Worm (Caenorhabditis elegans): Measurements from ENCODE around the gene phat-3.

The phat-3 gene

DNA sequence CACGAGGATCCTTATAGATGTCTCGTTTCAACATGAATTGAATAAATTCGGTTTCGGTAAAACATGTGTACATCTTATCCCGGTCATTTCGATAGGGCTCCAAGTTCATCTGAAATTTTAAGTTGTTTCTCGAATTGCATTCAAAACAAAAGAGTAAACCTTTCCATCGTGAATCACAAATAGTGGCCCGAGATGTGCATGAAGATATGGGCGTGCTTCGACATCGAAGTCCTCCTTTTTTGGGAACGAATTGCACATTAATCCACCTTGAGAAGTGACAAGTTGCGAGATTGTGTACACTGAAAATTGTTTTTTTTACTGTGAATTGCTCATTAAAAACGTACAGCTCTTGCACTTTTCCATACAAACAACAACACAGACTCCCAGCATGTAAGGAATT, 12.5 kb downstream of the phat-3 start:
- TF ChIP-seq ama-1 (optimal IDR thresholded peaks at IDR 0.05) (no peak), flt-1 (GFP tag; IDR thresholded peaks at IDR 0.05) (no peak), B0310.2 (tag; optimal IDR thresholded peaks at IDR 0.05) (no peak), F13C5.2 (tag; optimal IDR thresholded peaks at IDR 0.05) (no peak), hnd-1 (tag; optimal IDR thresholded peaks at IDR 0.05) (no peak), hmbx-1 (tag; optimal IDR thresholded peaks at IDR 0.05) (no peak)

DNA sequence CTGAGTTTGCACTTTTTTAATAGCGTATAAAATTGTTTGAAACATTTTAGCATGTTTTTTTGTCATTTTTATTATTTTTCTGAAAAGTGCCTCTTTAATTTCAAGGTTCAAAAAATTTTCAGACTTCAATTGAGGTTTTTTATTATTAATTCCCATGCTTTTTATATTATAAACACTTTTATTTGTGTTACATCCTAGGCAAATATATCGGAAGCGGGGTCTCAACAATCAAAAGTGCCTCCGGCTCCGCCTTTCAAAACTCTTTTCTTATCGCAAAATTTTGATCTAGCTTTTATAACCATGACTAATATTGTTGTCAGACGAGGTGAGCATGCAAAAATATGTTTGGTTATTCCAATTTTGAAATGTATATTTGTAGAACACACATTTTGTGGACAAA, 29.7 kb downstream of the phat-3 start, which contains the start of gene otpl-2:
otpl-2 (plus strand) TSS at position 301 of the 400 bp plus-strand sequence.
- TF ChIP-seq ceh-36 (tag; optimal IDR thresholded peaks at IDR 0.05) (no peak), hmg-4 (GFP tag; optimal IDR thresholded peaks at IDR 0.05) (no peak), ceh-13 (GFP tag; optimal IDR thresholded peaks at IDR 0.05) (no peak), ets-7 (tag; optimal IDR thresholded peaks at IDR 0.05) (no peak), pes-1 (GFP tag; IDR thresholded peaks at IDR 0.05) (no peak), ama-1 (optimal IDR thresholded peaks at IDR 0.05) (no peak), B0310.2 (tag; optimal IDR thresholded peaks at IDR 0.05) (no peak), sea-1 (GFP tag; conservative IDR thresholded peaks at IDR 0.05) (no peak), hnd-1 (tag; optimal IDR thresholded peaks at IDR 0.05) (no peak), flt-1 (GFP tag; IDR thresholded peaks at IDR 0.05) (no peak), tra-4 (tag; optimal IDR thresholded peaks at IDR 0.05) (no peak), scrt-1 (GFP tag; IDR thresholded peaks at IDR 0.05) (no peak), tbx-11 (GFP tag; IDR thresholded peaks at IDR 0.05) (no peak), aly-1 (tag; optimal IDR thresholded peaks at IDR 0.05) (no peak), tbx-37 (GFP tag; conservative IDR thresholded peaks at IDR 0.05) (no peak)

DNA sequence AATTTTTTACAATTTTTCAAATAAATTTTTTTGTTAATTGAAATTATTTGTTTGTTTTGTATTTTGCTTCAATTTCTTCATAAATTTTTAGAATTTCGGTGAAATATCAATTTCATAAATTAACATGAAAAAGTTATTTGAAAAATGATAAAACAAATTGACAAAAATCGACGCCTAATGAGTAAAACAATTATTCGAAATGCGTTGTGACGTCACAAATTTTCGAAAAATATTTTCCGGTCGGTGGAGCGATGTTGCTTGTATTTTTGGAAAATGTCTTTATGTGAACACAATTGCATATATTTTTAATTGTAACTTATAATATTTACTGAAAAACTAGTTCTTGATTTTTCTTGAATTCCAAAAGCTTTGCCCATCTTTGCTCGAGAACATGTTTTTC, 36.8 kb downstream of the phat-3 start:
- no peak for TF ChIP-seq ets-7 (tag; optimal IDR thresholded peaks at IDR 0.05)
- no peak for TF ChIP-seq hnd-1 (tag; optimal IDR thresholded peaks at IDR 0.05)
- TF ChIP-seq hmbx-1 (tag; optimal IDR thresholded peaks at IDR 0.05) = no peak
- no peak for TF ChIP-seq pes-1 (GFP tag; IDR thresholded peaks at IDR 0.05)
- no peak for TF ChIP-seq ceh-36 (tag; optimal IDR thresholded peaks at IDR 0.05)
- no peak for TF ChIP-seq ama-1 (optimal IDR thresholded peaks at IDR 0.05)
- TF ChIP-seq tra-4 (tag; optimal IDR thresholded peaks at IDR 0.05) = no peak
- TF ChIP-seq hmg-4 (GFP tag; optimal IDR thresholded peaks at IDR 0.05) = no peak
- no peak for TF ChIP-seq tbx-11 (GFP tag; IDR thresholded peaks at IDR 0.05)
- TF ChIP-seq sea-1 (GFP tag; conservative IDR thresholded peaks at IDR 0.05) = no peak
- no peak for TF ChIP-seq tbx-37 (GFP tag; conservative IDR thresholded peaks at IDR 0.05)
- no peak for TF ChIP-seq ceh-13 (GFP tag; optimal IDR thresholded peaks at IDR 0.05)
- no peak for TF ChIP-seq aly-1 (tag; optimal IDR thresholded peaks at IDR 0.05)
- no peak for TF ChIP-seq scrt-1 (GFP tag; IDR thresholded peaks at IDR 0.05)
- TF ChIP-seq B0310.2 (tag; optimal IDR thresholded peaks at IDR 0.05) = no peak
- TF ChIP-seq flt-1 (GFP tag; IDR thresholded peaks at IDR 0.05) = no peak
- no peak for TF ChIP-seq F13C5.2 (tag; optimal IDR thresholded peaks at IDR 0.05)

DNA sequence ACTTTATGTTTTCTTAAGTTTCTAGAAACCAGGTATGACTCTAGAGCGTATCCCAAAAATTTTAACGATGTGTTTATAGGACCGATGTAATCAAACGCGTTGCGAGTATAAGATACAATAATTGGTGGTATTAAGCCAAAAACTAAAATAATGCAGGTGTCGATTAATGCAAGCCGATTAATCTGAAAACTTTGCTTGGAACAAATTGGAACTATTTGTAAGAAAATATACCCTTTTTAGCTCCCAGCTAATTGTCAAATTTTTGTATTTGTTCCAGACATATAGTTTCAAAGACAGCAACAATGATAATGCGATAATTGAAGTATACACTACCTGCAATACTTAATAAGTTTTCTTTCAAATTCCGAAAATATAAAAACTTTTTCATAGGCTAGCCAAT, 37.6 kb downstream of the phat-3 start, which contains the start of gene srh-211:
srh-211 (minus strand) TSS at position 101 of the 400 bp plus-strand sequence.
- no peak for TF ChIP-seq tbx-37 (GFP tag; conservative IDR thresholded peaks at IDR 0.05)
- TF ChIP-seq tbx-11 (GFP tag; IDR thresholded peaks at IDR 0.05) = no peak
- no peak for TF ChIP-seq hnd-1 (tag; optimal IDR thresholded peaks at IDR 0.05)
- TF ChIP-seq pes-1 (GFP tag; IDR thresholded peaks at IDR 0.05) = no peak
- TF ChIP-seq ets-7 (tag; optimal IDR thresholded peaks at IDR 0.05) = no peak
- no peak for TF ChIP-seq ceh-36 (tag; optimal IDR thresholded peaks at IDR 0.05)
- TF ChIP-seq sea-1 (GFP tag; conservative IDR thresholded peaks at IDR 0.05) = no peak
- TF ChIP-seq ceh-13 (GFP tag; optimal IDR thresholded peaks at IDR 0.05) = no peak
- TF ChIP-seq tra-4 (tag; optimal IDR thresholded peaks at IDR 0.05) = no peak
- TF ChIP-seq hmbx-1 (tag; optimal IDR thresholded peaks at IDR 0.05) = no peak
- no peak for TF ChIP-seq B0310.2 (tag; optimal IDR thresholded peaks at IDR 0.05)
- TF ChIP-seq ama-1 (optimal IDR thresholded peaks at IDR 0.05) = no peak
- TF ChIP-seq aly-1 (tag; optimal IDR thresholded peaks at IDR 0.05) = no peak
- TF ChIP-seq hmg-4 (GFP tag; optimal IDR thresholded peaks at IDR 0.05) = no peak
- no peak for TF ChIP-seq flt-1 (GFP tag; IDR thresholded peaks at IDR 0.05)
- no peak for TF ChIP-seq scrt-1 (GFP tag; IDR thresholded peaks at IDR 0.05)
- no peak for TF ChIP-seq F13C5.2 (tag; optimal IDR thresholded peaks at IDR 0.05)

DNA sequence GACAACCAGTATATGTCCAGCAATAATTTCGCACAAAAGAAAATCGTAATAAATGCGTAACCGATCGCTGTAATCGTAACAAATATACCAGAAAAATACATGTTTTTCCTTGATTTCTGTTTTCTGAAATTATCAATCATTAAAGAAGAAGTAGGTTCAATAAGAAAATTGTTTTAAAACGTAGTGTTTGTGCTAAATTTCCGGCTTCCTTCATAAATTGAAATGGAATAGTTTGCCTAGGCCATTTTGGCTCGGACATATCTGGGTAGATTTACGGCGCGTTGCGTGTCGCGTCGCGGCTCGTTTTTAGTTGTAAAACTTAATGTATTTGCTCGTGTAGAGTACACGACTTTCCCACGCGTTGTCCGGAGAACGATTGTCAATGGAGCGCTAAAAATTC, 39.2 kb downstream of the phat-3 start, which contains the start of gene F38H12.5:
F38H12.5 (minus strand) TSS at position 101 of the 400 bp plus-strand sequence.
- no peak for TF ChIP-seq hmg-4 (GFP tag; optimal IDR thresholded peaks at IDR 0.05)
- no peak for TF ChIP-seq sea-1 (GFP tag; conservative IDR thresholded peaks at IDR 0.05)
- no peak for TF ChIP-seq scrt-1 (GFP tag; IDR thresholded peaks at IDR 0.05)
- TF ChIP-seq tra-4 (tag; optimal IDR thresholded peaks at IDR 0.05) = no peak
- no peak for TF ChIP-seq pes-1 (GFP tag; IDR thresholded peaks at IDR 0.05)
- TF ChIP-seq tbx-11 (GFP tag; IDR thresholded peaks at IDR 0.05) = no peak
- no peak for TF ChIP-seq tbx-37 (GFP tag; conservative IDR thresholded peaks at IDR 0.05)
- no peak for TF ChIP-seq F13C5.2 (tag; optimal IDR thresholded peaks at IDR 0.05)
- TF ChIP-seq ama-1 (optimal IDR thresholded peaks at IDR 0.05) = no peak
- TF ChIP-seq ets-7 (tag; optimal IDR thresholded peaks at IDR 0.05) = no peak
- no peak for TF ChIP-seq ceh-36 (tag; optimal IDR thresholded peaks at IDR 0.05)
- no peak for TF ChIP-seq aly-1 (tag; optimal IDR thresholded peaks at IDR 0.05)
- no peak for TF ChIP-seq hnd-1 (tag; optimal IDR thresholded peaks at IDR 0.05)
- no peak for TF ChIP-seq B0310.2 (tag; optimal IDR thresholded peaks at IDR 0.05)
- no peak for TF ChIP-seq flt-1 (GFP tag; IDR thresholded peaks at IDR 0.05)
